Worm (Caenorhabditis elegans): ENCODE results near the gene ani-3.

DNA sequence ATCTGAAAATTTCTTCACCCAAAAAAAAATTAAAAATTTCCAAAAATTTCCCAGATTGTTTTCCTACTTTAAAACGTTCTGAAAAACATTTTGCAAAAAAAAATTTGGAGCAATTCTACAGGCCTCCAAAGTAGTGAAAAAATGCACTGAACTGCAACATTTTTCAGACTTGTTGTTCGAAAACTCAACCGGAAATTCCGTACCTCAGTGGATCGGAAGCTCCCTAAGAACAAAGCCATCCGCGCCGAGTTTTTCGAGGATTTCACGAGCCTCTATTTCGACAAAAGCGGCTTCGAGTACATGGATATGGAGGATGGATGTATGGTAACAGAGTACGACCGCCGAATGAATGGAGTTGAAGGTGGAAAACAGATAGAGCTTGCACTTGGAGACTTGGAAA is 40.6 kb downstream of the ani-3 start, which contains the start of gene fbxa-131:
- TF ChIP-seq T22C8.4 (GFP tag; IDR thresholded peaks at IDR 0.05) (no peak), cog-1 (tag; optimal IDR thresholded peaks at IDR 0.05) (no peak), ref-1 (GFP tag; conservative IDR thresholded peaks at IDR 0.05) (no peak), med-1 (GFP tag; optimal IDR thresholded peaks at IDR 0.05; ENCODE audit: insufficient read depth) (no peak)

All from whole organism, midembryonic.